Worm (Caenorhabditis elegans): Measurements from ENCODE around the gene srt-20.

- no peak for TF ChIP-seq ceh-43 (GFP tag; optimal IDR thresholded peaks at IDR 0.05)
- TF ChIP-seq sptf-1 (tag; optimal IDR thresholded peaks at IDR 0.05), result no peak
- no peak for TF ChIP-seq elt-3 (tag; optimal IDR thresholded peaks at IDR 0.05)
- TF ChIP-seq unc-62 (GFP tag; optimal IDR thresholded peaks at IDR 0.05), result no peak
- TF ChIP-seq mep-1 (tag; optimal IDR thresholded peaks at IDR 0.05), result no peak
- TF ChIP-seq lin-13 (tag; optimal IDR thresholded peaks at IDR 0.05), result no peak
- TF ChIP-seq ces-1 (GFP tag; optimal IDR thresholded peaks at IDR 0.05), result no peak
- no peak for TF ChIP-seq sem-2 (GFP tag; optimal IDR thresholded peaks at IDR 0.05)
- TF ChIP-seq lsy-2 (tag; optimal IDR thresholded peaks at IDR 0.05), result no peak
- no peak for TF ChIP-seq nhr-28 (tag; optimal IDR thresholded peaks at IDR 0.05)
Measured at ce11 chrV:4322706-4323105, 44.1 kb upstream of the srt-20 start, which contains the start of gene R02D1.2.
